Fruit fly (Drosophila melanogaster) whole organism, wandering third instar larva: ENCODE data around the gene eloF.

Experiments
- Abd-B ChIP-seq: fragments of >200 bp; optimal IDR thresholded peaks from 2 replicates; lab custom pipeline; 2017; ENCODE audit warnings: missing biosample characterization, missing genetic modification characterization
- CG32264 ChIP-seq: fragments of 200-800 bp; sonication (Bioruptor generic); optimal IDR thresholded peaks from 2 replicates; lab custom pipeline; 2016; ENCODE audit warnings: missing biosample characterization, missing genetic modification characterization
- CG9705 ChIP-seq: fragments of 200-800 bp; sonication (Bioruptor generic); optimal IDR thresholded peaks from 2 replicates; lab custom pipeline; 2018; ENCODE audit warnings: missing biosample characterization, mild to moderate bottlenecking, missing genetic modification characterization
- CrebA ChIP-seq: fragments of 200-800 bp; sonication (Bioruptor generic); optimal IDR thresholded peaks from 2 replicates; lab custom pipeline; 2016; ENCODE audit warnings: missing biosample characterization, mild to moderate bottlenecking, missing genetic modification characterization, borderline replicate concordance
- Dfd ChIP-seq: fragments of >200 bp; optimal IDR thresholded peaks from 2 replicates; lab custom pipeline; 2017; ENCODE audit warnings: missing biosample characterization, missing genetic modification characterization
- Dif ChIP-seq: fragments of 200-275, 200-300 bp; sonication (Bioruptor generic); optimal IDR thresholded peaks from 2 replicates; lab custom pipeline; 2018; ENCODE audit warnings: missing biosample characterization, missing genetic modification characterization; ENCODE audit not compliant: partially characterized antibody
- HLH106 ChIP-seq: fragments of 200-800 bp; optimal IDR thresholded peaks from 3 replicates; lab custom pipeline; 2019; ENCODE audit warnings: missing biosample characterization, mild to moderate bottlenecking, missing genetic modification characterization, moderate library complexity
- Hnf4 ChIP-seq: fragments of 200-800 bp; sonication (Bioruptor generic); optimal IDR thresholded peaks from 2 replicates; lab custom pipeline; 2016; ENCODE audit warnings: missing biosample characterization, mild to moderate bottlenecking, missing genetic modification characterization
- Hr78 ChIP-seq: fragments of >200 bp; optimal IDR thresholded peaks from 2 replicates; lab custom pipeline; 2017; ENCODE audit warnings: missing biosample characterization, missing genetic modification characterization
- Hr83 ChIP-seq: fragments of 200-300 bp; sonication (Bioruptor generic); optimal IDR thresholded peaks from 2 replicates; lab custom pipeline; 2016; ENCODE audit warnings: missing biosample characterization, mild to moderate bottlenecking, missing genetic modification characterization, moderate library complexity; ENCODE audit not compliant: poor library complexity, severe bottlenecking
- Jra ChIP-seq: sonication (Bioruptor generic); optimal IDR thresholded peaks from 2 replicates; lab custom pipeline; 2016; ENCODE audit warnings: missing biosample characterization, missing genetic modification characterization
- Mio ChIP-seq: sonication (Bioruptor generic); optimal IDR thresholded peaks from 2 replicates; lab custom pipeline; 2016; ENCODE audit warnings: missing biosample characterization, missing genetic modification characterization
- Myc ChIP-seq: fragments of >200 bp; optimal IDR thresholded peaks from 2 replicates; lab custom pipeline; 2017
- N ChIP-seq: fragments of >200 bp; optimal IDR thresholded peaks from 2 replicates; lab custom pipeline; 2018; ENCODE audit warnings: missing biosample characterization, missing external identifiers, missing genetic modification characterization
- OdsH ChIP-seq: fragments of 200-800 bp; sonication (Bioruptor generic); optimal IDR thresholded peaks from 2 replicates; lab custom pipeline; 2016; ENCODE audit warnings: missing biosample characterization, mild to moderate bottlenecking, missing genetic modification characterization
- Rel ChIP-seq, 2 experiments: fragments of 200-800 bp; sonication (Bioruptor generic) in 1 of 2; optimal IDR thresholded peaks; 2 replicates in 1 of 2; 3 replicates in 1 of 2; lab custom pipeline; 2016 to 2019; ENCODE audit warnings: mild to moderate bottlenecking in 2 of 2, missing biosample characterization in 2 of 2, missing genetic modification characterization in 2 of 2, moderate library complexity in 1 of 2
- Sp1 ChIP-seq: fragments of 200-800 bp; sonication (Bioruptor generic); optimal IDR thresholded peaks from 3 replicates; lab custom pipeline; 2019; ENCODE audit warnings: missing biosample characterization, mild to moderate bottlenecking, missing genetic modification characterization, moderate library complexity
- Vsx2 ChIP-seq: fragments of 200-300, 225-300 bp; sonication (Bioruptor generic); optimal IDR thresholded peaks from 2 replicates; lab custom pipeline; 2018; ENCODE audit warnings: missing biosample characterization, missing genetic modification characterization; ENCODE audit not compliant: partially characterized antibody
- br ChIP-seq: fragments of 200-800 bp; sonication (Bioruptor generic); optimal IDR thresholded peaks from 2 replicates; lab custom pipeline; 2016; ENCODE audit warnings: missing biosample characterization, missing genetic modification characterization
- brk ChIP-seq: fragments of 200-800 bp; sonication (Bioruptor generic); optimal IDR thresholded peaks from 2 replicates; lab custom pipeline; 2016; ENCODE audit warnings: missing biosample characterization, mild to moderate bottlenecking, missing genetic modification characterization
- dl ChIP-seq, 2 experiments: fragments of 175-275, 200-275 bp in 1 of 2; fragments of 200-275 bp in 1 of 2; sonication (Bioruptor generic); optimal IDR thresholded peaks; lab custom pipeline; 2018; ENCODE audit warnings: mild to moderate bottlenecking in 2 of 2, missing biosample characterization in 2 of 2, missing genetic modification characterization in 2 of 2, moderate library complexity in 2 of 2; ENCODE audit not compliant: partially characterized antibody in 2 of 2, insufficient read depth in 1 of 2
- dmrt93B ChIP-seq: fragments of 200-800 bp; sonication (Bioruptor generic); optimal IDR thresholded peaks from 2 replicates; lab custom pipeline; 2018; ENCODE audit warnings: missing biosample characterization, mild to moderate bottlenecking, missing genetic modification characterization
- dsf ChIP-seq: sonication (Bioruptor generic); optimal IDR thresholded peaks from 2 replicates; lab custom pipeline; 2016; ENCODE audit warnings: missing biosample characterization, missing genetic modification characterization, borderline replicate concordance
- ey ChIP-seq: fragments of 200-800 bp; sonication (Bioruptor generic); optimal IDR thresholded peaks from 2 replicates; lab custom pipeline; 2016; ENCODE audit warnings: missing biosample characterization, missing genetic modification characterization
- foxo ChIP-seq, 2 experiments: fragments of 200-800 bp; sonication (Bioruptor generic); optimal IDR thresholded peaks; 2 replicates in 1 of 2; 3 replicates in 1 of 2; lab custom pipeline; 2016 to 2017; ENCODE audit warnings: missing biosample characterization in 2 of 2, missing genetic modification characterization in 2 of 2
- fru ChIP-seq: fragments of 200-800 bp; sonication (Bioruptor generic); optimal IDR thresholded peaks from 3 replicates; lab custom pipeline; 2016; ENCODE audit warnings: missing biosample characterization, mild to moderate bottlenecking, missing genetic modification characterization
- h ChIP-seq: fragments of 200-800 bp; sonication (Bioruptor generic); optimal IDR thresholded peaks from 3 replicates; lab custom pipeline; 2016; ENCODE audit warnings: missing biosample characterization, mild to moderate bottlenecking, missing genetic modification characterization
- jim ChIP-seq: fragments of 175-275, 200-325 bp; sonication (Bioruptor generic); optimal IDR thresholded peaks from 2 replicates; lab custom pipeline; 2016; ENCODE audit warnings: missing biosample characterization, mild to moderate bottlenecking, missing genetic modification characterization
- lola ChIP-seq: fragments of >200 bp; optimal IDR thresholded peaks from 2 replicates; lab custom pipeline; 2017; ENCODE audit warnings: missing biosample characterization, missing genetic modification characterization
- pan ChIP-seq: fragments of >200 bp; optimal IDR thresholded peaks from 2 replicates; lab custom pipeline; 2017
- psq ChIP-seq: fragments of 200-800 bp; sonication (Bioruptor generic); optimal IDR thresholded peaks from 3 replicates; lab custom pipeline; 2017; ENCODE audit warnings: missing biosample characterization, mild to moderate bottlenecking, missing genetic modification characterization, moderate library complexity
- rgr ChIP-seq: fragments of 200-800 bp; sonication (Bioruptor generic); optimal IDR thresholded peaks from 3 replicates; lab custom pipeline; 2016; ENCODE audit warnings: missing biosample characterization, mild to moderate bottlenecking, missing genetic modification characterization
- sage ChIP-seq: fragments of 200-800 bp; sonication (Bioruptor generic); optimal IDR thresholded peaks from 2 replicates; lab custom pipeline; 2016; ENCODE audit warnings: missing biosample characterization, mild to moderate bottlenecking, missing genetic modification characterization
- sv ChIP-seq: fragments of 200-800 bp; sonication (Bioruptor generic); optimal IDR thresholded peaks from 3 replicates; lab custom pipeline; 2016; ENCODE audit warnings: missing biosample characterization, missing genetic modification characterization
- tai ChIP-seq: sonication (Bioruptor generic); optimal IDR thresholded peaks from 2 replicates; lab custom pipeline; 2016; ENCODE audit warnings: missing biosample characterization, missing genetic modification characterization
- usp ChIP-seq: fragments of >200 bp; optimal IDR thresholded peaks from 2 replicates; lab custom pipeline; 2017; ENCODE audit warnings: missing biosample characterization, missing genetic modification characterization
- woc ChIP-seq: sonication (Bioruptor generic); optimal IDR thresholded peaks from 2 replicates; lab custom pipeline; 2016; ENCODE audit warnings: missing biosample characterization, mild to moderate bottlenecking, missing genetic modification characterization

Gene eloF

dm6 chr3R:9774147-9774546 lies 39.8 kb upstream of the eloF start, which contains the start of gene Whamy:
Whamy (minus strand) TSS chr3R:9774419.
- peak; percentile 5 for TF ChIP-seq h
- TF ChIP-seq Rel (GFP tag; optimal IDR thresholded peaks at IDR 0.05; lab: Kevin White, UChicago), result no peak
- TF ChIP-seq Rel (tag; optimal IDR thresholded peaks at IDR 0.05; lab: Kevin White, UChicago), result peak; percentile 93
- TF ChIP-seq fru (GFP tag; lab: Kevin White, UChicago), result no peak
- peak; percentile 27 for TF ChIP-seq Sp1 (GFP tag; lab: Kevin White, UChicago)
- TF ChIP-seq Hnf4 (GFP tag; lab: Kevin White, UChicago), result no peak
- peak; percentile 24 for TF ChIP-seq br (GFP tag; lab: Kevin White, UChicago)
- no peak for TF ChIP-seq CrebA
- TF ChIP-seq dsf (GFP tag; lab: Kevin White, UChicago), result no peak
- TF ChIP-seq HLH106, result no peak
- peak; percentile 8 for TF ChIP-seq Jra
- no peak for TF ChIP-seq sv
- no peak for TF ChIP-seq pan (lab: Kevin White, UChicago)
- peak; percentile 17 for TF ChIP-seq OdsH
- no peak for TF ChIP-seq lola (GFP tag; lab: Kevin White, UChicago)
- no peak for TF ChIP-seq psq (GFP tag; lab: Kevin White, UChicago)
- TF ChIP-seq Dfd (GFP tag; lab: Kevin White, UChicago), result no peak
- no peak for TF ChIP-seq Myc
- TF ChIP-seq Hr83 (GFP tag; lab: Kevin White, UChicago), result peak; percentile 12
- no peak for TF ChIP-seq jim (GFP tag; lab: Kevin White, UChicago)
- TF ChIP-seq rgr (GFP tag; lab: Kevin White, UChicago), result peak; percentile 4

- no peak for TF ChIP-seq psq (GFP tag; lab: Kevin White, UChicago)
- TF ChIP-seq Myc, result no peak
- TF ChIP-seq sv, result no peak
- TF ChIP-seq OdsH, result no peak
- TF ChIP-seq N (GFP tag; lab: Kevin White, UChicago), result no peak
- TF ChIP-seq tai (GFP tag; lab: Kevin White, UChicago), result no peak
- no peak for TF ChIP-seq ey
- no peak for TF ChIP-seq usp (GFP tag; lab: Kevin White, UChicago)
- no peak for TF ChIP-seq lola (GFP tag; lab: Kevin White, UChicago)
- TF ChIP-seq Dif (GFP tag; lab: Kevin White, UChicago), result no peak
- no peak for TF ChIP-seq br (GFP tag; lab: Kevin White, UChicago)
- no peak for TF ChIP-seq Sp1 (GFP tag; lab: Kevin White, UChicago)
These were observed 39.1 kb upstream of the eloF start, which contains the start of gene topi for dm6 chr3R:9774821-9775220. topi (plus strand) TSS chr3R:9775121.

DNA sequence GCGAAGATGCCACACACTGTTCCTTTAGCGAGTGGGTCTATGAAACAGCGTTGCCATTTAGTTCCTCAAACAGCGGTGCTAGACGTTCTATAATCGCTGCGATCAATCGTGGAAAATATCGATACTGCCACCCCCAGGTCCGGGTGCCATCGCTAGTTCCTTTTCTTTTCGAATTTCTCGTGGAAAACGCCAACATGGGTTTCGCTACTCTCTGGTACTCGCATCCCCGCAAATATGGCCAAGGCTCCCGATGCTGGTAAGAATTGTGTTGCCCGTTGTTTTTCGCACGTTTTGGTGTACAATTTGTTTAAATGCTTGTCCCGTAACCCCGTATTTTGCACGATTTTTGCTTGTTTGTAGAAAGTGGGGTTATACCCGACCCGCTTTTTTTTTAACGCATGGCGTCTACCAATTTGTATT lies 36.0 kb upstream of the eloF start, which contains the start of gene RpS29:
RpS29 (plus strand) TSS at position 102 of the 420 bp plus-strand sequence.
- TF ChIP-seq jim (GFP tag; lab: Kevin White, UChicago), result peak; percentile 92
- no peak for TF ChIP-seq pan (lab: Kevin White, UChicago)
- no peak for TF ChIP-seq Abd-B (GFP tag; lab: Kevin White, UChicago)
- TF ChIP-seq HLH106, result peak; percentile 72
- no peak for TF ChIP-seq dl (GFP tag; optimal IDR thresholded peaks at IDR 0.05; lab: Kevin White, UChicago; ENCODE audit: insufficient read depth in 1 of 2, partially characterized antibody in 2 of 2)
- TF ChIP-seq Sp1 (GFP tag; lab: Kevin White, UChicago), result peak; percentile 72
- peak; percentile 74 for TF ChIP-seq dmrt93B (GFP tag; lab: Kevin White, UChicago)
- peak; percentile 68 for TF ChIP-seq psq (GFP tag; lab: Kevin White, UChicago)
- TF ChIP-seq woc (GFP tag; lab: Kevin White, UChicago), result no peak
- TF ChIP-seq Hr83 (GFP tag; lab: Kevin White, UChicago), result peak; percentile 98
- no peak for TF ChIP-seq Rel (GFP tag; optimal IDR thresholded peaks at IDR 0.05; lab: Kevin White, UChicago)
- peak; percentile 69 for TF ChIP-seq Rel (tag; optimal IDR thresholded peaks at IDR 0.05; lab: Kevin White, UChicago)
- no peak for TF ChIP-seq usp (GFP tag; lab: Kevin White, UChicago)
- TF ChIP-seq Myc, result peak; percentile 70
- no peak for TF ChIP-seq Hr78 (GFP tag; lab: Kevin White, UChicago)
- no peak for TF ChIP-seq Dfd (GFP tag; lab: Kevin White, UChicago)
- peak; percentile 77 for TF ChIP-seq ey
- peak; percentile 85 for TF ChIP-seq CG9705
- no peak for TF ChIP-seq CG32264
- TF ChIP-seq foxo (GFP tag; optimal IDR thresholded peaks at IDR 0.05; lab: Kevin White, UChicago), result peak in 1 of 2 experiments; percentile 91
- TF ChIP-seq fru (GFP tag; lab: Kevin White, UChicago), result peak; percentile 72
- TF ChIP-seq sv, result peak; percentile 83
- TF ChIP-seq Mio, result no peak
- peak; percentile 87 for TF ChIP-seq rgr (GFP tag; lab: Kevin White, UChicago)
- TF ChIP-seq Jra, result peak; percentile 67
- no peak for TF ChIP-seq N (GFP tag; lab: Kevin White, UChicago)
- peak; percentile 83 for TF ChIP-seq br (GFP tag; lab: Kevin White, UChicago)
- no peak for TF ChIP-seq Vsx2 (GFP tag; lab: Kevin White, UChicago)
- no peak for TF ChIP-seq brk (GFP tag; lab: Kevin White, UChicago)
- TF ChIP-seq Dif (GFP tag; lab: Kevin White, UChicago), result peak; percentile 28
- peak; percentile 84 for TF ChIP-seq Hnf4 (GFP tag; lab: Kevin White, UChicago)
- peak; percentile 73 for TF ChIP-seq OdsH
- TF ChIP-seq CrebA, result no peak
- no peak for TF ChIP-seq sage (GFP tag; lab: Kevin White, UChicago)
- TF ChIP-seq h, result peak; percentile 86
- TF ChIP-seq dsf (GFP tag; lab: Kevin White, UChicago), result peak; percentile 48
